Worm (Caenorhabditis elegans) whole organism, L1 larva: ENCODE data around the gene srv-13.

Source experiments
- C16A3.4 ChIP-seq: fragments of 150-350 bp; optimal IDR thresholded peaks from 2 replicates; lab custom pipeline; 2014; ENCODE audit warnings: missing biosample characterization, missing genetic modification characterization
- C34B4.2 ChIP-seq: sonication (generic microtip); optimal IDR thresholded peaks from 2 replicates; lab custom pipeline; 2017; ENCODE audit warnings: mild to moderate bottlenecking, missing genetic modification characterization, missing compliant biosample characterization
- F16B12.6 ChIP-seq: fragments of 150-350 bp; optimal IDR thresholded peaks from 2 replicates; lab custom pipeline; 2014; ENCODE audit warnings: missing biosample characterization, missing genetic modification characterization
- Y116A8C.19 ChIP-seq: sonication (generic microtip); optimal IDR thresholded peaks from 2 replicates; lab custom pipeline; 2016; ENCODE audit warnings: missing compliant biosample characterization, missing genetic modification characterization, borderline replicate concordance
- alr-1 ChIP-seq: fragments of 200-800 bp; sonication (Bioruptor generic); optimal IDR thresholded peaks from 2 replicates; lab custom pipeline; 2018; ENCODE audit warnings: borderline replicate concordance, mild to moderate bottlenecking, missing genetic modification characterization, missing compliant biosample characterization
- aly-2 ChIP-seq: fragments of 150-350 bp; optimal IDR thresholded peaks from 2 replicates; lab custom pipeline; 2014; ENCODE audit warnings: missing biosample characterization, missing genetic modification characterization
- ama-1 ChIP-seq: fragments of 150-350 bp; optimal IDR thresholded peaks from 2 replicates; lab custom pipeline; 2014
- blmp-1 ChIP-seq: fragments of 150-350 bp; optimal IDR thresholded peaks from 2 replicates; lab custom pipeline; 2014; ENCODE audit warnings: missing biosample characterization, missing genetic modification characterization
- ceh-88 ChIP-seq: fragments of 200-800 bp; sonication (Bioruptor generic); IDR thresholded peaks from 2 replicates; pipeline ENCODE4 v1.3.6; 2022; ENCODE audit warnings: missing genetic modification characterization, missing compliant biosample characterization
- dpl-1 ChIP-seq, 3 experiments: fragments of 150-350 bp in 2 of 3; sonication (generic microtip) in 1 of 3; optimal IDR thresholded peaks; 2 replicates each; lab custom pipeline; 2014 to 2017; ENCODE audit warnings: missing biosample characterization in 3 of 3, missing genetic modification characterization in 3 of 3, missing genetic modification reagents in 3 of 3
- dsc-1 ChIP-seq: sonication (generic microtip); optimal IDR thresholded peaks from 2 replicates; lab custom pipeline; 2016; ENCODE audit warnings: mild to moderate bottlenecking, missing genetic modification characterization, missing compliant biosample characterization
- efl-1 ChIP-seq, 4 experiments: fragments of 150-350 bp; optimal IDR thresholded peaks in 3 of 4; peaks in 1 of 4; 1 replicate in 1 of 4; 2 replicates in 3 of 4; lab custom pipeline; 2014; ENCODE audit warnings: missing biosample characterization in 2 of 4, missing genetic modification characterization in 2 of 4, missing genetic modification reagents in 2 of 4
- egl-13 ChIP-seq: sonication (generic microtip); optimal IDR thresholded peaks from 2 replicates; lab custom pipeline; 2016; ENCODE audit warnings: missing genotype, missing genetic modification reagents, missing genetic modification characterization, missing compliant biosample characterization
- egl-27 ChIP-seq, 2 experiments: fragments of 150-350 bp in 1 of 2; sonication (generic microtip); optimal IDR thresholded peaks; 3 replicates each; lab custom pipeline; 2017 to 2018; ENCODE audit warnings: missing biosample characterization in 2 of 2, missing genetic modification characterization in 2 of 2, missing genetic modification reagents in 2 of 2
- elt-2 ChIP-seq: sonication (generic microtip); optimal IDR thresholded peaks from 2 replicates; lab custom pipeline; 2016; ENCODE audit warnings: missing genetic modification characterization, mild to moderate bottlenecking, inconsistent platforms, missing compliant biosample characterization, missing genetic modification reagents
- elt-3 ChIP-seq, 6 experiments: fragments of 150-350 bp in 1 of 6; sonication (generic microtip); optimal IDR thresholded peaks; 2 replicates each; lab custom pipeline; 2017 to 2018; ENCODE audit warnings: missing biosample characterization in 6 of 6, missing genetic modification characterization in 6 of 6, inconsistent platforms in 1 of 6
- ets-5 ChIP-seq: fragments of 200-800 bp; sonication (Bioruptor generic); IDR thresholded peaks from 2 replicates; pipeline ENCODE4 v1.3.6; 2022; ENCODE audit warnings: missing genetic modification characterization, missing compliant biosample characterization
- fkh-8 ChIP-seq: sonication (generic microtip); optimal IDR thresholded peaks from 2 replicates; lab custom pipeline; 2016; ENCODE audit warnings: mild to moderate bottlenecking, missing genetic modification characterization, missing compliant biosample characterization
- fos-1 ChIP-seq: fragments of 150-350 bp; optimal IDR thresholded peaks from 2 replicates; lab custom pipeline; 2014; ENCODE audit warnings: missing biosample characterization, missing genetic modification characterization
- hpl-2 ChIP-seq: fragments of 150-350 bp; optimal IDR thresholded peaks from 2 replicates; lab custom pipeline; 2014; ENCODE audit warnings: missing biosample characterization, missing genetic modification reagents, missing genetic modification characterization
- irx-1 ChIP-seq: sonication (generic microtip); optimal IDR thresholded peaks from 2 replicates; lab custom pipeline; 2016; ENCODE audit warnings: missing genetic modification characterization, missing compliant biosample characterization
- isw-1 ChIP-seq: fragments of 200-800 bp; sonication (Bioruptor generic); IDR thresholded peaks from 2 replicates; pipeline ENCODE4 v1.3.6; 2022; ENCODE audit warnings: missing genetic modification characterization, missing compliant biosample characterization
- jun-1 ChIP-seq: fragments of 150-350 bp; optimal IDR thresholded peaks from 2 replicates; lab custom pipeline; 2014; ENCODE audit warnings: missing biosample characterization, missing genetic modification reagents, missing genetic modification characterization
- lin-14 ChIP-seq: fragments of 200-800 bp; sonication (Bioruptor generic); optimal IDR thresholded peaks from 2 replicates; lab custom pipeline; 2018; ENCODE audit warnings: mild to moderate bottlenecking, missing genetic modification characterization, moderate library complexity, missing compliant biosample characterization
- lin-35 ChIP-seq, 2 experiments: fragments of 150-350 bp; optimal IDR thresholded peaks; 2 replicates each; lab custom pipeline; 2014; ENCODE audit warnings: missing biosample characterization in 2 of 2, missing genetic modification characterization in 2 of 2, missing genetic modification reagents in 2 of 2
- lir-3 ChIP-seq: sonication (generic microtip); optimal IDR thresholded peaks from 2 replicates; lab custom pipeline; 2016; ENCODE audit warnings: mild to moderate bottlenecking, missing genetic modification characterization, moderate library complexity, missing compliant biosample characterization; ENCODE audit not compliant: poor library complexity
- lsy-2 ChIP-seq, 2 experiments: fragments of 150-350 bp; optimal IDR thresholded peaks; 2 replicates each; lab custom pipeline; 2014; ENCODE audit warnings: missing biosample characterization in 2 of 2, missing genetic modification characterization in 2 of 2
- mab-9 ChIP-seq: fragments of 200-800 bp; sonication (Bioruptor generic); IDR thresholded peaks from 2 replicates; pipeline ENCODE4 v1.3.6; 2022; ENCODE audit warnings: missing genetic modification reagents, missing genetic modification characterization, missing compliant biosample characterization
- mdl-1 ChIP-seq, 2 experiments: fragments of 150-350 bp; optimal IDR thresholded peaks; 2 replicates each; lab custom pipeline; 2014 to 2017; ENCODE audit warnings: missing biosample characterization in 2 of 2, missing genetic modification characterization in 2 of 2, inconsistent platforms in 1 of 2
- mep-1 ChIP-seq: fragments of 150-350 bp; optimal IDR thresholded peaks from 2 replicates; lab custom pipeline; 2014; ENCODE audit warnings: missing biosample characterization, missing genetic modification characterization
- nhr-11 ChIP-seq: fragments of 150-350 bp; optimal IDR thresholded peaks from 2 replicates; lab custom pipeline; 2014; ENCODE audit warnings: missing biosample characterization, missing genetic modification characterization
- nhr-19 ChIP-seq: fragments of 200-800 bp; sonication (Bioruptor generic); conservative IDR thresholded peaks from 2 replicates; pipeline ENCODE4 v1.3.6; 2022; ENCODE audit warnings: missing genetic modification characterization, missing compliant biosample characterization
- nhr-20 ChIP-seq: sonication (generic microtip); optimal IDR thresholded peaks from 2 replicates; lab custom pipeline; 2016; ENCODE audit warnings: mild to moderate bottlenecking, missing genetic modification characterization, missing compliant biosample characterization
- nhr-71 ChIP-seq: sonication (generic microtip); optimal IDR thresholded peaks from 2 replicates; lab custom pipeline; 2016; ENCODE audit warnings: mild to moderate bottlenecking, missing genetic modification characterization, moderate library complexity, missing compliant biosample characterization
- pag-3 ChIP-seq: sonication (generic microtip); optimal IDR thresholded peaks from 2 replicates; lab custom pipeline; 2017; ENCODE audit warnings: missing genetic modification characterization, mild to moderate bottlenecking, missing compliant biosample characterization, antibody characterized with exemption, borderline replicate concordance; ENCODE audit not compliant: insufficient read depth
- pax-3 ChIP-seq: fragments of 200-800 bp; sonication (Bioruptor generic); optimal IDR thresholded peaks from 2 replicates; lab custom pipeline; 2018; ENCODE audit warnings: mild to moderate bottlenecking, missing genetic modification characterization, moderate library complexity, missing compliant biosample characterization
- pqm-1 ChIP-seq: sonication (generic microtip); optimal IDR thresholded peaks from 3 replicates; lab custom pipeline; 2017; ENCODE audit warnings: missing biosample characterization, missing genetic modification characterization
- rnt-1 ChIP-seq: sonication (generic microtip); optimal IDR thresholded peaks from 2 replicates; lab custom pipeline; 2016; ENCODE audit warnings: mild to moderate bottlenecking, missing genetic modification characterization, moderate library complexity, missing compliant biosample characterization
- snpc-4 ChIP-seq: fragments of 150-350 bp; optimal IDR thresholded peaks from 2 replicates; lab custom pipeline; 2014; ENCODE audit warnings: missing biosample characterization, missing genetic modification characterization
- sup-37 ChIP-seq: fragments of 200-800 bp; sonication (Bioruptor generic); optimal IDR thresholded peaks from 2 replicates; lab custom pipeline; 2018; ENCODE audit warnings: mild to moderate bottlenecking, missing genetic modification characterization, missing compliant biosample characterization
- tbx-2 ChIP-seq: sonication (generic microtip); optimal IDR thresholded peaks from 2 replicates; lab custom pipeline; 2016; ENCODE audit warnings: missing genetic modification characterization, missing compliant biosample characterization
- tlp-1 ChIP-seq: fragments of 150-350 bp; optimal IDR thresholded peaks from 2 replicates; lab custom pipeline; 2014; ENCODE audit warnings: missing biosample characterization, missing genetic modification characterization
- unc-130 ChIP-seq: fragments of 150-350 bp; optimal IDR thresholded peaks from 2 replicates; lab custom pipeline; 2017; ENCODE audit warnings: missing biosample characterization, missing genetic modification characterization, inconsistent platforms
- unc-30 ChIP-seq: sonication (generic microtip); optimal IDR thresholded peaks from 2 replicates; lab custom pipeline; 2017; ENCODE audit warnings: missing biosample characterization, missing genetic modification characterization
- unc-62 ChIP-seq: fragments of 150-350 bp; optimal IDR thresholded peaks from 2 replicates; lab custom pipeline; 2014; ENCODE audit warnings: missing biosample characterization, missing genetic modification reagents, missing genetic modification characterization
- unc-86 ChIP-seq: sonication (generic microtip); optimal IDR thresholded peaks from 2 replicates; lab custom pipeline; 2016; ENCODE audit warnings: missing genetic modification characterization, missing compliant biosample characterization
- vab-15 ChIP-seq: sonication (generic microtip); optimal IDR thresholded peaks from 2 replicates; lab custom pipeline; 2017; ENCODE audit warnings: missing genotype, mild to moderate bottlenecking, missing genetic modification characterization, missing compliant biosample characterization
- zag-1 ChIP-seq: fragments of 150-350 bp; optimal IDR thresholded peaks from 2 replicates; lab custom pipeline; 2014; ENCODE audit warnings: missing biosample characterization, missing genetic modification characterization
- zip-4 ChIP-seq: fragments of 200-800 bp; sonication (Bioruptor generic); optimal IDR thresholded peaks from 2 replicates; lab custom pipeline; 2018; ENCODE audit warnings: mild to moderate bottlenecking, missing genetic modification characterization, moderate library complexity, missing compliant biosample characterization
- ztf-11 ChIP-seq, 2 experiments: sonication (generic microtip); optimal IDR thresholded peaks; 2 replicates each; lab custom pipeline; 2016 to 2017; ENCODE audit warnings: missing genetic modification characterization in 2 of 2, missing biosample characterization in 1 of 2, missing compliant biosample characterization in 1 of 2
- ztf-4 ChIP-seq: fragments of 150-350 bp; optimal IDR thresholded peaks from 2 replicates; lab custom pipeline; 2014; ENCODE audit warnings: missing biosample characterization, missing genetic modification characterization

The srv-13 gene

ce11 chrIV:6442016-6442618 is 37.1 kb downstream of the srv-13 start:
- TF ChIP-seq ceh-88 (GFP tag; lab: Robert Waterston, UW) = no peak
- no peak for TF ChIP-seq unc-30 (tag; lab: Kevin White, UChicago)
- peak in 1 of 3 experiments; percentile 21 for TF ChIP-seq dpl-1 (GFP tag; optimal IDR thresholded peaks at IDR 0.05; lab: Kevin White, UChicago)
- TF ChIP-seq egl-13 (tag; lab: Kevin White, UChicago) = no peak
- peak; percentile 17 for TF ChIP-seq fkh-8 (tag; lab: Kevin White, UChicago)
- TF ChIP-seq efl-1 (optimal IDR thresholded peaks at IDR 0.05; lab: Kevin White, UChicago) = peak; percentile 41 to 45
- peak; percentile 2 to 8 for TF ChIP-seq efl-1 (GFP tag; optimal IDR thresholded peaks at IDR 0.05 in 1 of 2; lab: Kevin White, UChicago)
- TF ChIP-seq C34B4.2 (tag; lab: Kevin White, UChicago) = no peak
- no peak for TF ChIP-seq isw-1 (GFP tag; lab: Robert Waterston, UW)
- no peak for TF ChIP-seq nhr-11 (tag; lab: Kevin White, UChicago)
- TF ChIP-seq unc-86 (tag; lab: Kevin White, UChicago) = no peak
- TF ChIP-seq unc-62 (GFP tag; lab: Kevin White, UChicago) = no peak
- no peak for TF ChIP-seq egl-27 (tag; optimal IDR thresholded peaks at IDR 0.05; lab: Kevin White, UChicago)
- TF ChIP-seq mep-1 (tag; lab: Kevin White, UChicago) = peak; percentile 3
- TF ChIP-seq nhr-20 (tag; lab: Kevin White, UChicago) = peak; percentile 63
- no peak for TF ChIP-seq mdl-1 (tag; optimal IDR thresholded peaks at IDR 0.05; lab: Kevin White, UChicago)
- no peak for TF ChIP-seq vab-15 (tag; lab: Kevin White, UChicago)
- TF ChIP-seq elt-2 = peak; percentile 42
- TF ChIP-seq pax-3 (tag; lab: Kevin White, UChicago) = no peak
- TF ChIP-seq pqm-1 = no peak
- TF ChIP-seq fos-1 (tag; lab: Kevin White, UChicago) = no peak
- peak; percentile 37 for TF ChIP-seq zip-4 (GFP tag; lab: Kevin White, UChicago)
- TF ChIP-seq lsy-2 (tag; optimal IDR thresholded peaks at IDR 0.05; lab: Kevin White, UChicago) = no peak
- no peak for TF ChIP-seq ama-1 (lab: Kevin White, UChicago)
- no peak for TF ChIP-seq dsc-1 (tag; lab: Kevin White, UChicago)
- TF ChIP-seq hpl-2 (GFP tag; lab: Kevin White, UChicago) = no peak
- TF ChIP-seq unc-130 (tag; lab: Kevin White, UChicago) = no peak
- no peak for TF ChIP-seq alr-1 (tag; lab: Kevin White, UChicago)
- TF ChIP-seq ztf-4 (tag; lab: Kevin White, UChicago) = no peak
- peak in 1 of 2 experiments; percentile 10 for TF ChIP-seq lin-35 (GFP tag; optimal IDR thresholded peaks at IDR 0.05; lab: Kevin White, UChicago)
- 0 out of 2 replicates have a peak, but pooled peaks have one; percentile 27 for TF ChIP-seq ets-5
- TF ChIP-seq ztf-11 (tag; optimal IDR thresholded peaks at IDR 0.05; lab: Kevin White, UChicago) = no peak
- no peak for TF ChIP-seq Y116A8C.19 (tag; lab: Kevin White, UChicago)
- no peak for TF ChIP-seq lir-3 (tag; lab: Kevin White, UChicago)
- TF ChIP-seq pag-3 = no peak
- no peak for TF ChIP-seq aly-2 (tag; lab: Kevin White, UChicago)
- peak; percentile 3 for TF ChIP-seq jun-1 (tag; lab: Kevin White, UChicago)
- TF ChIP-seq tlp-1 (tag; lab: Kevin White, UChicago) = no peak
- no peak for TF ChIP-seq C16A3.4 (tag; lab: Kevin White, UChicago)
- TF ChIP-seq sup-37 (GFP tag; lab: Kevin White, UChicago) = no peak
- no peak for TF ChIP-seq elt-3 (tag; optimal IDR thresholded peaks at IDR 0.05; lab: Kevin White, UChicago)
- no peak for TF ChIP-seq snpc-4 (tag; lab: Kevin White, UChicago)
- peak; percentile 7 for TF ChIP-seq irx-1 (tag; lab: Kevin White, UChicago)
- peak; percentile 40 for TF ChIP-seq nhr-71
- TF ChIP-seq F16B12.6 (tag; lab: Kevin White, UChicago) = no peak
- 0 out of 2 replicates have a peak, but pooled peaks have one; percentile 12 for TF ChIP-seq nhr-19
- no peak for TF ChIP-seq mab-9 (GFP tag; lab: Robert Waterston, UW)
- TF ChIP-seq tbx-2 (tag; lab: Kevin White, UChicago) = no peak
- no peak for TF ChIP-seq zag-1
- peak; percentile 22 for TF ChIP-seq blmp-1 (tag; lab: Kevin White, UChicago)
- TF ChIP-seq rnt-1 (tag; lab: Kevin White, UChicago) = no peak
- TF ChIP-seq lin-14 (GFP tag; lab: Kevin White, UChicago) = peak; percentile 53
